Worm (Caenorhabditis elegans) whole organism, dauer: Measurements from ENCODE around the gene slc-25A18.2.

ENCODE experiments used
- unc-62 ChIP-seq: sonication (generic microtip); optimal IDR thresholded peaks from 2 replicates; lab custom pipeline; 2017; ENCODE audit warnings: missing biosample characterization, missing genetic modification reagents, missing genetic modification characterization

Gene slc-25A18.2

DNA sequence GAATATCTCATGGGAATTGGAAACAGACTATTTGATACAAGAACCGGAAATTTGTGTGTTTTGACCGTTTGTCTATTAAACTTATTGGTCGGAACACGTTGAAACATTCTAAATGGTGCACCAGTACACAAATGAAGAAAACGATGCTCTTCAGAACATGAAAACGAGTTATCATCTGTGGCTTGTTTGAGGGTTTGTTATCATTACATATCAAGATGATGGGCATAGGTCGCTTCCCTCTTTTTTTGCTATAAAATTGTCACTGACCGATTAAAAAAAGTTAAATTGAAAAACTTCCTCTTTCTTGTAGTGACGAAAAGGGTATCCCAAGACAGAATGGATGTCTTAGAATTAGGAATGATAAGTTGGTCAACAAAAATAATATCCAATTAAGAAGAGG is 6.2 kb upstream of the slc-25A18.2 start:
- TF ChIP-seq unc-62, result no peak

DNA sequence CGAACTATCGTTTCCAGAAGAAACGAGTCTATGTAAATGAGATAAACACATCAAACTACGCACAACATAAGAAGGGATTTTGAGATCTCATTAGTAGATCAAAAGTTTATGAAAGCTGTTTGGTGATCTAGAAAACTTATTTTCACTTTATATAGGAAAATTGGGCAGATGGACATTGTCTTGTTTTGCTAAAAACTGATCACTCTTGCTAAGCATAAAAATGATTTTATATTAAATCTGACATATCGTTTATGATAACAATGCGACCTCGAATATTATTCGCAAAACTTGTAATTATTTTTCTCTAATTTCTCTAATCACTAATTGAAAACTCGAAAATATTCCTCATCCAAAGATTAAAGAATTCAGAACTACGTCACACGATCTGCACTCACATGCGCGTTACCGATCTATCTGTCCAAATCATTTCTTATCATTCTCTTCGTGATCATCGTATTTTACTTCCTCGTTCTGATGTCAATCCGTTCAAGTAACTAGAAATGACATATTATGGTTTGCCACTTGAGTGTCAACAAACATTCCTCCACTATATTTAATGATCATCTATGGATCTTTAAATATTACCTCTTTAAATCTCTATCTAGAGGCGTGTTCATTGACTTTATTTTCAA is 4.9 kb upstream of the slc-25A18.2 start, which contains the start of gene F55G1.7:
Gene F55G1.7 (minus strand): TSS at position 51 of the 632 bp plus-strand sequence.
- no peak for TF ChIP-seq unc-62

DNA sequence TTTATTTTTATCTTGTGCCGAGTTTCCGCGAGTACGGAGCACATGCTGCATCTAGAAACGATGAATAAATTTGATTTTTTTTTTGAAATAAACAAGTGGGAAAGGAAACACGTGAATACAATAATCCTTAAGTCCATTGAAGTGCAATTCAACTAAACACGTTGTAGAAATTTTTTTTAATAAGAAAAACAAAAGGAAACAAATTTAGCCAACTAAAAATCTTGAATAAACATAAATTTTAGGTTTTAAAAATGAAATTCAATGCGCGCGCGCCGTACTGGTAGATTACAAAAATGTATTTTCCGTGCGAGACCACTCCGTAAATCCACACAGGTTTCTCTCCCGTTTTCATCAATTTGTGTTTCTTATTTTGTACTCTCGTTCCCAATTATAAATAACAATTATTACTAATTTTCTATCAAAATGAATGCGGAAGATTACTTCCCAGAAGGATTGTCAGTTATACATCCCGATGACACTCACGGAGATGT is 1.6 kb upstream of the slc-25A18.2 start, which contains the start of the genes plk-3 and F55G1.6:
Gene plk-3 (minus strand): TSS at position 51 of the 491 bp plus-strand sequence.
Gene F55G1.6 (plus strand): TSS at position 359 of the 491 bp plus-strand sequence.
- TF ChIP-seq unc-62, result no peak

DNA sequence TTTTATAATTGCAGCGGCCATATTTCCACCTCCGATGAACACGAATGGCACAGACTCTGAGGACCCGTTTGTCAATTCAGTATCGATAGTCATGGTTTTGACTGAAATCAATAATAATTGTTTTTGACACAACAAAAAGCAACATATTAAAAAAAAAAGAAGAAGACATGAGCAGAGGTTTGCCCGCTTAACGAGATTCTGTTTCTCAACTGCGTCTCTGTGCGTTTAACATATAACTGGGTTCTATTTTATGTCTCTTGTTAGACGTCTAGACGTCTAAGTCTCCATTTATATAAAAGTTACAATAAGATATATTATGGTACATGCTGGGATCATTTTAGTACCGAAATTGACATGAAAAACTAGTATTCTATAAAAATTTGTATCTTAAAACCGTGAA is 2.4 kb downstream of the slc-25A18.2 start, which contains the start of gene pycr-4:
Gene pycr-4 (minus strand): TSS at position 101 of the 400 bp plus-strand sequence.
- TF ChIP-seq unc-62, result no peak

DNA sequence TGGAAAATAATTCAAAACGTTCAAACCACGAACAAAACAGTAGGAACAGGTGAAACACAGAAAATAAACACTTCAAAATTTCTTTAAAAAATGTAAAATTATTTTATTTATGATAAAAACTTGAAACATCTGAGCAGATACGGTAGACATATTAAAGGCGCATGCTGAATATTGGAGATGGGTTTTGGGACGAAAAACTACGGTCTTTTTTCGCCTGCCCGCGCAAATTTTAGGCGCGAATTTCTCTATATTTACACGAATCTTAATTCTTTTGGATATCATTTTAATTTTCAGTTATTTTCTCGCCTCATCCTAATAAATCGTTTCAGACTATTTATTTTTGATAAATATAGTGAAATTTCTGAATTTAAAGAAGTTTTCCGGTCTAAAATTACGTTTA is 2.9 kb downstream of the slc-25A18.2 start:
- no peak for TF ChIP-seq unc-62

DNA sequence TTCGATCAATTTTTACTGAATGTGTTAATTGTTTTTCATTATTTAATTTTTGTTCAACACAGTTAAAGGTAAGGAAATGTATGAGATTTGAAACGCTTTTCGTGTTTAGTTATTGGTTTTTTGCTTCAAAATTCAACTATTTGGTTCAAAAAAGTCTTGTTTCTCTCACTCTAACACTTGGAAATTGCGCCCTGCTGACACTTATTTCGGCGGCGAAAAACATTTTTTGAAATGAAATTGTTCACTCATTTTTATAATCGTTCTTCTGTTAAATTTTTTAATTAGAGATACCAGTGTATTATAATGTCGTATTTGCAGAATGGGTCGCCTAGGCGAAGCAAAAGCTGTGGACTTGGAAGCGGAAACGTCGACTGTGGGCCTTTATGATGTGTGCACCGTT is 3.3 kb downstream of the slc-25A18.2 start, which contains the start of gene rod-1:
Gene rod-1 (plus strand): TSS at position 319 of the 400 bp plus-strand sequence.
- TF ChIP-seq unc-62, result no peak

DNA sequence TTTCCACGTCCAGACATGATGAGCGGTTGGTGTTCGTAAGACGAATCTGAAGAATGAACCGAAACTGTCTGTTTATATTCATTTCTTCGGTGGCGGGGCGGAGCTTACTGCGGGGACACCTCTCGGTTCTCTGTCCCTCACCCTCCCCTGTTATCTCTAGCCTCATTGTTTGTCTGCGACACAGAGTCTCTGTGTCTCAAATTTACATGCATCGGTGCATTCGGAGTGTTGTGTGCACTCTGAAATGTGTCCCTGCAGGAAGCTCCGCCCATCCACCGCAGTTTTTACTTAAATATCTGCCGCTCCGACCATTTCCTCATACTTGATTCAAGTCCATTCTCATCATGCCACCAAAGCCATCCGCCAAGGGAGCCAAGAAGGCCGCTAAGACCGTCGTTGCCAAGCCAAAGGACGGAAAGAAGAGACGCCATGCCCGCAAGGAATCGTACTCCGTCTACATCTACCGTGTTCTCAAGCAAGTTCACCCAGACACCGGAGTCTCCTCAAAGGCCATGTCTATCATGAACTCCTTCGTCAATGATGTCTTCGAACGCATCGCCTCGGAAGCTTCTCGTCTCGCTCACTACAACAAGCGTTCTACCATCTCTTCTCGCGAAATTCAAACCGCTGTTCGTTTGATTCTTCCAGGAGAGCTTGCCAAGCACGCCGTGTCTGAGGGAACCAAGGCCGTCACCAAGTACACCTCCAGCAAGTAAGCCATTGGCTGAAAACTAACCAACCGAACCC is 11.5 kb downstream of the slc-25A18.2 start, which contains the start of the genes his-61 and his-62:
Gene his-61 (minus strand): TSS at position 17 of the 747 bp plus-strand sequence.
Gene his-62 (plus strand): TSS at position 345 of the 747 bp plus-strand sequence.
- no peak for TF ChIP-seq unc-62

DNA sequence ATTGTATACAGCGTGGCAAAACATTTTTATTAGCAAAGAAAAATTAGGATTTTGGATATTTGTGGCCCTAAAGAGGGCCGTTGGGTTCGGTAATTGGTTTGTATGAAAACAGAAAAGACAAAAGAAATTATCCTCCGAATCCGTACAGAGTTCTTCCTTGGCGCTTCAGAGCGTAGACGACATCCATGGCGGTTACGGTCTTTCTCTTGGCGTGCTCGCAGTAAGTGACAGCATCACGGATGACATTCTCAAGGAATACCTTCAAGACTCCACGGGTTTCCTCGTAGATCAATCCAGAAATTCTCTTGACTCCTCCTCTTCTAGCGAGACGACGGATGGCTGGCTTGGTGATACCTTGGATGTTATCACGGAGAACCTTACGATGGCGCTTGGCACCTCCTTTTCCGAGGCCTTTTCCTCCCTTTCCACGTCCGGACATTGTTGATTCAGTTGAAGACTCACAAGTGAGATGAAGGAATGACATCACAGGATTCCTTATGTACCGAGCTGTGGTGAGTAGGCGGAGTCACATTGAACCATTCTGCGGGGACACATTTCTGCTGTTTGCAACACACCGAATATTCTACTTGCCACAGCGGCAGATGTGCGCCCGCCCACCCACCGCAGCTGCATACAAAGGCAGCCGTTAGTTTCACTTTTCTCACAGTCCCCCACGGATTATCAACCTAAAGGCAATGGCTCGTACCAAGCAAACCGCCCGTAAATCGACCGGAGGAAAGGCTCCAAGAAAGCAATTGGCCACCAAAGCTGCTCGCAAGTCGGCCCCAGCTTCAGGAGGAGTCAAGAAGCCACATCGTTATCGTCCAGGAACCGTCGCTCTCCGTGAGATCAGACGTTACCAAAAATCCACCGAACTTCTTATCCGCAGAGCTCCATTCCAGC is 13.0 kb downstream of the slc-25A18.2 start, which contains the start of the genes his-60 and his-59:
Gene his-60 (minus strand): TSS at position 439 of the 903 bp plus-strand sequence.
Gene his-59 (plus strand): TSS at position 696 of the 903 bp plus-strand sequence.
- no peak for TF ChIP-seq unc-62

DNA sequence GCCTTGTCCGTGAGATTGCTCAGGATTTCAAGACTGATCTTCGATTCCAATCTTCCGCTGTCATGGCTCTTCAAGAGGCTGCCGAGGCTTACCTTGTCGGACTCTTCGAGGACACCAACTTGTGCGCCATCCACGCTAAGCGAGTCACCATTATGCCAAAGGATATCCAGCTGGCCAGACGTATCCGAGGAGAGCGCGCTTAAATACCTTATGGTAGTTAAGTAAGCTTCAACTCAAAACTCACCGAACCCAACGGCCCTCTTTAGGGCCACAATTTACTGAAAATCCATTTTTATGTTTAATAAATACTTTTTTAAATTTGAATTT is 13.6 kb downstream of the slc-25A18.2 start:
- TF ChIP-seq unc-62, result no peak

ce11 chrIV:7491464-7491863 is 16.6 kb downstream of the slc-25A18.2 start, which contains the start of gene F55G1.1:
Gene F55G1.1, plus strand, starts transcription at chrIV:7491764.
- TF ChIP-seq unc-62, result no peak

ce11 chrIV:7497205-7497604 is 22.4 kb downstream of the slc-25A18.2 start:
- TF ChIP-seq unc-62, result no peak

- TF ChIP-seq unc-62, result no peak
Measured at ce11 chrIV:7497750-7498149, 22.9 kb downstream of the slc-25A18.2 start, which contains the start of gene egas-4. Gene egas-4, minus strand, starts transcription at chrIV:7497850.

DNA sequence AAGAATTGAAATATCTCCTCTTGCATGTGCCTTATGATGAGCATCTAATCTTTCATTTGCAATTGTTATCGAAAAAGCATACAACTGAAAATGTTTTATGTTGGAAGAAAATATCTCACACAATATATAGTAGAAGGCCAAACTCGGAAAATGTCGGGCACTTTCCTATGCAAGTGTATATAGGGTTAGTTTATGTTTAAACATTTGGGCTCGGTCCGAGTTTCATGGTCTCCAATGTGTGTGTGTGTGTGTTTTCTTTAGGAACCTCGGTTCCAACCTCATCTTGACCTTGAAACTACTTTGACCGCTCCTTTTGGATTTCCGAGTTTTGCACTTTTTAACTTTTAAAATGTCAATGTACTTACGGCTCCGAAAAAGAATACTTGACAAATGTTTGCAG is 24.5 kb downstream of the slc-25A18.2 start:
- no peak for TF ChIP-seq unc-62

- no peak for TF ChIP-seq unc-62
Measured at ce11 chrIV:7500924-7501323, 26.1 kb downstream of the slc-25A18.2 start.

ce11 chrIV:7501337-7501736 is 26.5 kb downstream of the slc-25A18.2 start, which contains the start of gene F55G1.15:
Gene F55G1.15, minus strand, starts transcription at chrIV:7501437.
- TF ChIP-seq unc-62, result no peak

DNA sequence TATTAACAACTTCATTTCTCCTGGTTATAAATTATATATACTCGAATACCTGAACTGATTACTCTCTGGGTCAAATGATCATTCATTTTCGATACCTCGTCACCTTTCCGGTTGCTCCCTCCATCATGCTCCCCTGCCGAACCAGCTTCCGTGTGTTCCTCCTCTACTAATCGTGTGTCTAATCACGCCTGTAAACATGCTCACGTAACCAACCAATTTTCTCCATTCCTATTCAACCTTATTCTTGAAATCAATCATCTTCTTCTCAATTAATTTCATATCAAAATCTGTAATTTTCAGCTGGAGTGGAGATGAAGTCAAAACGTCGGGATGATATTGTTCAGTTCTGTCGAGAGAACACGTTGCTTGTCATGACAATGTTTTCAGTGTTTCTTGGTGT is 28.5 kb downstream of the slc-25A18.2 start, which contains the start of gene glt-6:
Gene glt-6 (plus strand): TSS at position 301 of the 400 bp plus-strand sequence.
- no peak for TF ChIP-seq unc-62
